Fruit fly (Drosophila melanogaster): ENCODE results near the gene Pmi.

Gene Pmi

DNA sequence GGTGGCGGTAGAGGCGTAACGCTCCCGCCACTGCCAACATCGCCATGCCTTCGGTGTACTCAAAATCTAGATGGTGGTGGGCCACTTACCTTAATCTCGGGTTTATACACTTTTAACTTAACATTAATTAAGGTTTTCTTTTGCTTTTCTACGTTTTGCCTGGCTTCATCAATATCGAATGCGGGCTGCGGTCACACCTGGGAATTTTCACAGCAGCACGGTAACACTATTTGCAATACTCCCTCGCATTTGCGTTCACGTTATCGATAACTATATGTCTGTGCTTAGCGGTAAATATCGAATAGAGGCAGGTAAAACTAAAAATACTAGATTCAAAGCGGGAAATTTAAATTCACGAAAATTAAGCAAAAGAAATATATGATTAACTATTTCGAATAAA, 14.1 kb downstream of the Pmi start, which contains the start of gene Bre1 (continued):
- TF ChIP-seq CG11085 (GFP tag; IDR thresholded peaks at IDR 0.05), result no peak
- TF ChIP-seq CG4282 (GFP tag; optimal IDR thresholded peaks at IDR 0.05), result no peak
- TF ChIP-seq eve (GFP tag; optimal IDR thresholded peaks at IDR 0.05), result no peak
- no peak for TF ChIP-seq crc (GFP tag; optimal IDR thresholded peaks at IDR 0.05)
- TF ChIP-seq repo (GFP tag; optimal IDR thresholded peaks at IDR 0.05), result no peak
- TF ChIP-seq CG6175 (GFP tag; IDR thresholded peaks at IDR 0.05), result no peak
- TF ChIP-seq so (GFP tag; IDR thresholded peaks at IDR 0.05), result no peak
- peak; percentile 9 for TF ChIP-seq sug (tag; optimal IDR thresholded peaks at IDR 0.05)
- no peak for TF ChIP-seq ase (GFP tag; IDR thresholded peaks at IDR 0.05)
- TF ChIP-seq lilli (GFP tag; optimal IDR thresholded peaks at IDR 0.05), result no peak
- peak; percentile 97 for TF ChIP-seq E2f2 (GFP tag; IDR thresholded peaks at IDR 0.05)
- TF ChIP-seq CG31441 (GFP tag; IDR thresholded peaks at IDR 0.05), result no peak
- TF ChIP-seq CG9727 (GFP tag; optimal IDR thresholded peaks at IDR 0.05), result no peak
- no peak for TF ChIP-seq nau (GFP tag; optimal IDR thresholded peaks at IDR 0.05)
- no peak for TF ChIP-seq tll (GFP tag; optimal IDR thresholded peaks at IDR 0.05)
- no peak for TF ChIP-seq tio (GFP tag; optimal IDR thresholded peaks at IDR 0.05)
- no peak for TF ChIP-seq crp (GFP tag; optimal IDR thresholded peaks at IDR 0.05)
- TF ChIP-seq CG13624 (GFP tag; optimal IDR thresholded peaks at IDR 0.05), result no peak
- TF ChIP-seq CG17328 (GFP tag; IDR thresholded peaks at IDR 0.05), result no peak
- no peak for TF ChIP-seq toy (GFP tag; IDR thresholded peaks at IDR 0.05)
- no peak for TF ChIP-seq CG9876 (GFP tag; optimal IDR thresholded peaks at IDR 0.05)
- TF ChIP-seq twi (tag; optimal IDR thresholded peaks at IDR 0.05), result no peak
- no peak for TF ChIP-seq dpn (GFP tag; optimal IDR thresholded peaks at IDR 0.05)
- no peak for TF ChIP-seq jing (GFP tag; optimal IDR thresholded peaks at IDR 0.05)
- TF ChIP-seq bab2 (GFP tag; optimal IDR thresholded peaks at IDR 0.05), result no peak
- peak; percentile 34; the same call in 1 of the 2 replicates for TF ChIP-seq CG42726 (GFP tag; IDR thresholded peaks at IDR 0.05; ENCODE audit: partially characterized antibody)
- no peak for TF ChIP-seq lola (GFP tag; optimal IDR thresholded peaks at IDR 0.05)
- TF ChIP-seq CG1602 (GFP tag; optimal IDR thresholded peaks at IDR 0.05), result no peak
- peak; percentile 98 for TF ChIP-seq pzg (GFP tag; optimal IDR thresholded peaks at IDR 0.05)
- TF ChIP-seq CG10147 (GFP tag; optimal IDR thresholded peaks at IDR 0.05), result peak; percentile 15
- TF ChIP-seq scrt (GFP tag; optimal IDR thresholded peaks at IDR 0.05), result no peak
- TF ChIP-seq CG7839 (tag; optimal IDR thresholded peaks at IDR 0.05), result no peak
- TF ChIP-seq HLH54F (GFP tag; optimal IDR thresholded peaks at IDR 0.05), result no peak
- TF ChIP-seq gsb (GFP tag; IDR thresholded peaks at IDR 0.05), result no peak
- TF ChIP-seq CG32532 (GFP tag; IDR thresholded peaks at IDR 0.05), result no peak
- TF ChIP-seq Xrp1 (GFP tag; IDR thresholded peaks at IDR 0.05), result no peak
- TF ChIP-seq Dbx (GFP tag; IDR thresholded peaks at IDR 0.05), result 0 out of 3 replicates have a peak, but pooled peaks have one; percentile 15
- no peak for TF ChIP-seq CG10366 (GFP tag; IDR thresholded peaks at IDR 0.05)
- TF ChIP-seq luna (GFP tag; optimal IDR thresholded peaks at IDR 0.05), result no peak
- TF ChIP-seq CG30431 (GFP tag; optimal IDR thresholded peaks at IDR 0.05), result no peak
- TF ChIP-seq CG14667 (GFP tag; IDR thresholded peaks at IDR 0.05), result no peak
- peak; percentile 8 for TF ChIP-seq p53 (GFP tag; optimal IDR thresholded peaks at IDR 0.05)
- no peak for TF ChIP-seq Tbp (GFP tag; optimal IDR thresholded peaks at IDR 0.05)
- no peak for TF ChIP-seq CG6654 (GFP tag; optimal IDR thresholded peaks at IDR 0.05)
- TF ChIP-seq ind (GFP tag; optimal IDR thresholded peaks at IDR 0.05), result no peak
- no peak for TF ChIP-seq sim (GFP tag; IDR thresholded peaks at IDR 0.05)
- no peak for TF ChIP-seq CG7372 (GFP tag; IDR thresholded peaks at IDR 0.05)
- TF ChIP-seq phol (tag; optimal IDR thresholded peaks at IDR 0.05), result peak; percentile 72
- no peak for TF ChIP-seq CG4424 (GFP tag; optimal IDR thresholded peaks at IDR 0.05)
- TF ChIP-seq Poxn (GFP tag; IDR thresholded peaks at IDR 0.05), result no peak
- no peak for TF ChIP-seq CG18619 (GFP tag; optimal IDR thresholded peaks at IDR 0.05)
- no peak for TF ChIP-seq danr (GFP tag; IDR thresholded peaks at IDR 0.05)
- TF ChIP-seq ro (GFP tag; IDR thresholded peaks at IDR 0.05), result no peak

All from whole organism, embryonic.